Fruit fly (Drosophila melanogaster): ENCODE data around the gene CG13887.

CG13887 gene

dm6 chr3L:819297-819886 lies 18.3 kb upstream of the CG13887 start (continued):
- TF ChIP-seq odd (GFP tag; optimal IDR thresholded peaks at IDR 0.05): peak; percentile 72
- no peak for TF ChIP-seq sna (GFP tag; IDR thresholded peaks at IDR 0.05; ENCODE audit: partially characterized antibody)
- TF ChIP-seq pfk (GFP tag; optimal IDR thresholded peaks at IDR 0.05): no peak
- TF ChIP-seq CG9876 (GFP tag; optimal IDR thresholded peaks at IDR 0.05): peak; percentile 69
- peak; percentile 75 for TF ChIP-seq Sox100B (GFP tag; optimal IDR thresholded peaks at IDR 0.05)
- TF ChIP-seq knrl (GFP tag; IDR thresholded peaks at IDR 0.05; ENCODE audit: partially characterized antibody): no peak
- TF ChIP-seq Sry-β (GFP tag; optimal IDR thresholded peaks at IDR 0.05): peak; percentile 14
- peak; percentile 81 for TF ChIP-seq CG4617 (GFP tag; optimal IDR thresholded peaks at IDR 0.05; ENCODE audit: borderline replicate concordance)
- TF ChIP-seq lilli (GFP tag; optimal IDR thresholded peaks at IDR 0.05): peak; percentile 88
- TF ChIP-seq CG9215 (GFP tag; IDR thresholded peaks at IDR 0.05): peak; percentile 80
- no peak for TF ChIP-seq CTCF (GFP tag; optimal IDR thresholded peaks at IDR 0.05)
- no peak for TF ChIP-seq Opbp (GFP tag; IDR thresholded peaks at IDR 0.05; ENCODE audit: partially characterized antibody)
- peak; percentile 78 for TF ChIP-seq Atf3 (GFP tag; optimal IDR thresholded peaks at IDR 0.05)
- peak; percentile 90 for TF ChIP-seq aop (GFP tag; IDR thresholded peaks at IDR 0.05)
- no peak for TF ChIP-seq CkIIα-i1 (GFP tag; IDR thresholded peaks at IDR 0.05)
- TF ChIP-seq Elba2 (GFP tag; optimal IDR thresholded peaks at IDR 0.05): no peak
- peak; percentile 39 for TF ChIP-seq Jarid2 (GFP tag; optimal IDR thresholded peaks at IDR 0.05)
- TF ChIP-seq fd102C (GFP tag; optimal IDR thresholded peaks at IDR 0.05): no peak
- TF ChIP-seq Hmx (GFP tag; optimal IDR thresholded peaks at IDR 0.05): peak; percentile 21
- peak; percentile 85 for TF ChIP-seq CG16863 (GFP tag; optimal IDR thresholded peaks at IDR 0.05)
- TF ChIP-seq HmgD (GFP tag; optimal IDR thresholded peaks at IDR 0.05): peak; percentile 30
- TF ChIP-seq Sry-δ (GFP tag; optimal IDR thresholded peaks at IDR 0.05): peak; percentile 49
- peak; percentile 83 for TF ChIP-seq CG15601 (tag; optimal IDR thresholded peaks at IDR 0.05)
- peak; percentile 83 for TF ChIP-seq CG17385 (GFP tag; optimal IDR thresholded peaks at IDR 0.05)
- peak; percentile 95 for TF ChIP-seq HLH3B (GFP tag; IDR thresholded peaks at IDR 0.05)
- no peak for TF ChIP-seq CG9797 (GFP tag; optimal IDR thresholded peaks at IDR 0.05)
- TF ChIP-seq CG1647 (GFP tag; optimal IDR thresholded peaks at IDR 0.05): peak; percentile 83
- peak; percentile 93 for TF ChIP-seq Xrp1 (GFP tag; IDR thresholded peaks at IDR 0.05)
- TF ChIP-seq gem (tag; optimal IDR thresholded peaks at IDR 0.05): peak; percentile 88
- peak; percentile 78 for TF ChIP-seq crc (GFP tag; optimal IDR thresholded peaks at IDR 0.05)
- no peak for TF ChIP-seq nom (GFP tag; optimal IDR thresholded peaks at IDR 0.05)
- no peak for TF ChIP-seq zf30C (GFP tag; optimal IDR thresholded peaks at IDR 0.05)
- TF ChIP-seq B-H1 (GFP tag; IDR thresholded peaks at IDR 0.05): peak; percentile 92
- peak; percentile 92 for TF ChIP-seq Aef1 (GFP tag; IDR thresholded peaks at IDR 0.05)
- peak; percentile 90 for TF ChIP-seq CG16779 (GFP tag; IDR thresholded peaks at IDR 0.05)
- TF ChIP-seq C15 (GFP tag; IDR thresholded peaks at IDR 0.05): peak; percentile 74
- TF ChIP-seq CrebB (tag; optimal IDR thresholded peaks at IDR 0.05): peak; percentile 85
- TF ChIP-seq CG1529 (GFP tag; optimal IDR thresholded peaks at IDR 0.05): peak; percentile 79
- TF ChIP-seq CG2712 (tag; optimal IDR thresholded peaks at IDR 0.05): peak; percentile 81
- peak; percentile 42 for TF ChIP-seq ash1 (GFP tag; optimal IDR thresholded peaks at IDR 0.05)
- peak; percentile 49 for TF ChIP-seq Hey (tag; optimal IDR thresholded peaks at IDR 0.05)
- no peak for TF ChIP-seq tna (GFP tag; IDR thresholded peaks at IDR 0.05; ENCODE audit: partially characterized antibody)
- TF ChIP-seq CG33213 (GFP tag; optimal IDR thresholded peaks at IDR 0.05): peak; percentile 88
- TF ChIP-seq CG8281 (tag; optimal IDR thresholded peaks at IDR 0.05): peak; percentile 71
- TF ChIP-seq HHEX (GFP tag; optimal IDR thresholded peaks at IDR 0.05): peak; percentile 88
- peak; percentile 57 for TF ChIP-seq CG6854 (GFP tag; optimal IDR thresholded peaks at IDR 0.05)
- TF ChIP-seq Hr3 (GFP tag; optimal IDR thresholded peaks at IDR 0.05): peak; percentile 78
- TF ChIP-seq lab (GFP tag; optimal IDR thresholded peaks at IDR 0.05): peak; percentile 94
- TF ChIP-seq CG1792 (GFP tag; optimal IDR thresholded peaks at IDR 0.05): peak; percentile 82
- peak; percentile 88 for TF ChIP-seq Oaz (GFP tag; IDR thresholded peaks at IDR 0.05)
- peak; percentile 81 for TF ChIP-seq jigr1 (GFP tag; IDR thresholded peaks at IDR 0.05)
